Worm (Caenorhabditis elegans) whole organism, L2 larva: ENCODE measurements around the gene D1014.13.

Source experiments
- blmp-1 ChIP-seq: sonication (generic microtip); optimal IDR thresholded peaks from 2 replicates; lab custom pipeline; 2017; ENCODE audit warnings: missing genetic modification characterization, mild to moderate bottlenecking, missing compliant biosample characterization, antibody characterized with exemption, moderate library complexity; ENCODE audit not compliant: insufficient read depth
- ceh-82 ChIP-seq: fragments of 150-350 bp; optimal IDR thresholded peaks from 2 replicates; lab custom pipeline; 2014; ENCODE audit warnings: missing biosample characterization, missing genetic modification characterization
- egl-27 ChIP-seq: sonication (generic microtip); optimal IDR thresholded peaks from 3 replicates; lab custom pipeline; 2017; ENCODE audit warnings: missing biosample characterization, missing genetic modification reagents, missing genetic modification characterization
- elt-3 ChIP-seq: sonication (generic microtip); optimal IDR thresholded peaks from 2 replicates; lab custom pipeline; 2017; ENCODE audit warnings: missing biosample characterization, missing genetic modification characterization
- lin-13 ChIP-seq: fragments of 150-350 bp; optimal IDR thresholded peaks from 2 replicates; lab custom pipeline; 2014; ENCODE audit warnings: missing biosample characterization, missing genetic modification reagents, missing genetic modification characterization
- lsy-2 ChIP-seq, 2 experiments: fragments of 150-350 bp in 1 of 2; sonication (generic microtip) in 1 of 2; optimal IDR thresholded peaks; 2 replicates each; lab custom pipeline; 2014 to 2017; ENCODE audit warnings: missing biosample characterization in 2 of 2, missing genetic modification characterization in 2 of 2
- mdl-1 ChIP-seq, 2 experiments: fragments of 150-350 bp in 1 of 2; sonication (generic microtip) in 1 of 2; optimal IDR thresholded peaks; 2 replicates each; lab custom pipeline; 2017; ENCODE audit warnings: missing biosample characterization in 2 of 2, missing genetic modification characterization in 2 of 2
- snpc-4 ChIP-seq: fragments of 150-350 bp; optimal IDR thresholded peaks from 2 replicates; lab custom pipeline; 2014; ENCODE audit warnings: missing biosample characterization, missing genetic modification characterization
- ztf-1 ChIP-seq: fragments of 200-800 bp; sonication (Bioruptor generic); conservative IDR thresholded peaks from 2 replicates; pipeline ENCODE4 v1.3.6; 2022; ENCODE audit warnings: missing genetic modification characterization, missing compliant biosample characterization

- TF ChIP-seq lsy-2 (tag; optimal IDR thresholded peaks at IDR 0.05; lab: Kevin White, UChicago) (no peak), ztf-1 (GFP tag; lab: Robert Waterston, UW) (no peak), egl-27 (tag; lab: Kevin White, UChicago) (no peak), elt-3 (tag; lab: Kevin White, UChicago) (no peak), snpc-4 (tag; lab: Kevin White, UChicago) (no peak), mdl-1 (tag; optimal IDR thresholded peaks at IDR 0.05; lab: Kevin White, UChicago) (no peak), blmp-1 (tag; lab: Kevin White, UChicago) (no peak), ceh-82 (no peak), lin-13 (GFP tag; lab: Kevin White, UChicago) (no peak)
These were observed 36.8 kb upstream of the D1014.13 start, which contains the start of gene myo-5 for ce11 chrV:8108670-8109069.
